Worm (Caenorhabditis elegans) whole organism, early embryonic: ENCODE results near the gene csp-2.
"Not testable (repeated sequence)": the region's sequence is repeated elsewhere in the genome, so short reads cannot be mapped to it uniquely, and the experiment has no call there.

ENCODE experiments used
- B0310.2 ChIP-seq: sonication (generic microtip); optimal IDR thresholded peaks from 2 replicates; lab custom pipeline; 2016; ENCODE audit warnings: mild to moderate bottlenecking, missing genetic modification characterization, missing compliant biosample characterization
- F13C5.2 ChIP-seq: sonication (generic microtip); optimal IDR thresholded peaks from 2 replicates; lab custom pipeline; 2017; ENCODE audit warnings: mild to moderate bottlenecking, missing genetic modification characterization, inconsistent platforms, missing compliant biosample characterization
- aly-1 ChIP-seq: sonication (generic microtip); optimal IDR thresholded peaks from 2 replicates; lab custom pipeline; 2016; ENCODE audit warnings: missing genetic modification characterization, missing compliant biosample characterization
- ama-1 ChIP-seq: fragments of 150-350 bp; optimal IDR thresholded peaks from 2 replicates; lab custom pipeline; 2014
- ceh-13 ChIP-seq: fragments of 200-800 bp; sonication (Bioruptor generic); optimal IDR thresholded peaks from 2 replicates; lab custom pipeline; 2018; ENCODE audit warnings: mild to moderate bottlenecking, missing genetic modification characterization, missing compliant biosample characterization
- ceh-36 ChIP-seq: sonication (generic microtip); optimal IDR thresholded peaks from 2 replicates; lab custom pipeline; 2016; ENCODE audit warnings: missing genetic modification characterization, inconsistent platforms, missing compliant biosample characterization
- ets-7 ChIP-seq: sonication (generic microtip); optimal IDR thresholded peaks from 2 replicates; lab custom pipeline; 2016; ENCODE audit warnings: missing genotype, missing genetic modification characterization, missing compliant biosample characterization
- flt-1 ChIP-seq: fragments of 200-800 bp; sonication (Bioruptor generic); IDR thresholded peaks from 2 replicates; pipeline ENCODE4 v1.3.6; 2022; ENCODE audit warnings: missing genetic modification characterization, missing compliant biosample characterization
- hmbx-1 ChIP-seq: sonication (generic microtip); optimal IDR thresholded peaks from 2 replicates; lab custom pipeline; 2016; ENCODE audit warnings: mild to moderate bottlenecking, missing genetic modification characterization, missing compliant biosample characterization
- hmg-4 ChIP-seq: fragments of 200-800 bp; sonication (Bioruptor generic); optimal IDR thresholded peaks from 2 replicates; lab custom pipeline; 2018; ENCODE audit warnings: mild to moderate bottlenecking, missing genetic modification characterization, missing compliant biosample characterization
- hnd-1 ChIP-seq: sonication (generic microtip); optimal IDR thresholded peaks from 2 replicates; lab custom pipeline; 2016; ENCODE audit warnings: missing genetic modification characterization, missing compliant biosample characterization
- pes-1 ChIP-seq: fragments of 200-800 bp; sonication (Bioruptor generic); IDR thresholded peaks from 2 replicates; pipeline ENCODE4 v1.3.6; 2022; ENCODE audit warnings: missing genetic modification reagents, missing genetic modification characterization, missing compliant biosample characterization
- scrt-1 ChIP-seq: fragments of 200-800 bp; sonication (Bioruptor generic); IDR thresholded peaks from 2 replicates; pipeline ENCODE4 v1.3.6; 2022; ENCODE audit warnings: missing genetic modification characterization, missing compliant biosample characterization
- sea-1 ChIP-seq: fragments of 200-800 bp; sonication (Bioruptor generic); conservative IDR thresholded peaks from 2 replicates; pipeline ENCODE4 v1.3.6; 2022; ENCODE audit warnings: missing genetic modification characterization, missing compliant biosample characterization
- tbx-11 ChIP-seq: fragments of 200-800 bp; sonication (Bioruptor generic); IDR thresholded peaks from 2 replicates; pipeline ENCODE4 v1.3.6; 2022; ENCODE audit warnings: missing genetic modification characterization, missing compliant biosample characterization
- tbx-37 ChIP-seq: fragments of 200-800 bp; sonication (Bioruptor generic); conservative IDR thresholded peaks from 2 replicates; pipeline ENCODE4 v1.3.6; 2022; ENCODE audit warnings: missing genetic modification reagents, missing genetic modification characterization, missing compliant biosample characterization
- tra-4 ChIP-seq: sonication (generic microtip); optimal IDR thresholded peaks from 2 replicates; lab custom pipeline; 2017; ENCODE audit warnings: missing genetic modification characterization, missing compliant biosample characterization

Gene csp-2

ce11 chrIV:6335908-6336307 is 28.4 kb downstream of the csp-2 start, which contains the start of gene mif-4:
Gene mif-4 (minus strand): TSS chrIV:6335994.
- no peak for TF ChIP-seq tbx-37 (GFP tag; lab: Robert Waterston, UW)
- TF ChIP-seq tbx-11 (GFP tag; lab: Robert Waterston, UW), result no peak
- no peak for TF ChIP-seq scrt-1 (GFP tag; lab: Robert Waterston, UW)
- TF ChIP-seq ets-7 (tag; lab: Kevin White, UChicago), result no peak
- no peak for TF ChIP-seq hnd-1 (tag; lab: Kevin White, UChicago)
- no peak for TF ChIP-seq ceh-13
- TF ChIP-seq ama-1, result no peak

- TF ChIP-seq hmg-4 (GFP tag; lab: Kevin White, UChicago), result no peak
- no peak for TF ChIP-seq B0310.2 (tag; lab: Kevin White, UChicago)
- no peak for TF ChIP-seq F13C5.2 (tag; lab: Kevin White, UChicago)
- no peak for TF ChIP-seq aly-1
- no peak for TF ChIP-seq ets-7 (tag; lab: Kevin White, UChicago)
- TF ChIP-seq sea-1 (GFP tag; lab: Robert Waterston, UW), result no peak
- no peak for TF ChIP-seq tbx-11 (GFP tag; lab: Robert Waterston, UW)
- no peak for TF ChIP-seq tra-4 (tag; lab: Kevin White, UChicago)
- no peak for TF ChIP-seq flt-1
- no peak for TF ChIP-seq pes-1 (GFP tag; lab: Robert Waterston, UW)
- no peak for TF ChIP-seq scrt-1 (GFP tag; lab: Robert Waterston, UW)
- no peak for TF ChIP-seq ceh-36 (tag; lab: Kevin White, UChicago)
- TF ChIP-seq hmbx-1, result no peak
- TF ChIP-seq ama-1, result no peak
- TF ChIP-seq tbx-37 (GFP tag; lab: Robert Waterston, UW), result no peak
- TF ChIP-seq ceh-13, result no peak
- TF ChIP-seq hnd-1 (tag; lab: Kevin White, UChicago), result no peak
Observed at ce11 chrIV:6336748-6337147, 29.2 kb downstream of the csp-2 start.

ce11 chrIV:6337353-6337752 is 29.8 kb downstream of the csp-2 start, which contains the start of gene ipla-6:
Gene ipla-6 (plus strand): TSS chrIV:6337653.
- no peak for TF ChIP-seq F13C5.2 (tag; lab: Kevin White, UChicago)

ce11 chrIV:6342431-6342830 is 34.9 kb downstream of the csp-2 start, which contains the start of gene Y73B6BL.288:
Gene Y73B6BL.288 (minus strand): TSS chrIV:6342531.
- no peak for TF ChIP-seq ama-1
- no peak for TF ChIP-seq tra-4 (tag; lab: Kevin White, UChicago)
- TF ChIP-seq B0310.2 (tag; lab: Kevin White, UChicago), result no peak
- TF ChIP-seq hmg-4 (GFP tag; lab: Kevin White, UChicago), result no peak
- TF ChIP-seq sea-1 (GFP tag; lab: Robert Waterston, UW), result no peak
- no peak for TF ChIP-seq ceh-36 (tag; lab: Kevin White, UChicago)
- TF ChIP-seq tbx-11 (GFP tag; lab: Robert Waterston, UW), result no peak
- TF ChIP-seq hnd-1 (tag; lab: Kevin White, UChicago), result no peak
- no peak for TF ChIP-seq hmbx-1
- TF ChIP-seq aly-1, result no peak
- TF ChIP-seq pes-1 (GFP tag; lab: Robert Waterston, UW), result no peak
- TF ChIP-seq scrt-1 (GFP tag; lab: Robert Waterston, UW), result no peak

- no peak for TF ChIP-seq flt-1
- no peak for TF ChIP-seq B0310.2 (tag; lab: Kevin White, UChicago)
- no peak for TF ChIP-seq ama-1
- no peak for TF ChIP-seq scrt-1 (GFP tag; lab: Robert Waterston, UW)
- TF ChIP-seq tbx-11 (GFP tag; lab: Robert Waterston, UW), result no peak
- TF ChIP-seq pes-1 (GFP tag; lab: Robert Waterston, UW), result no peak
- TF ChIP-seq F13C5.2 (tag; lab: Kevin White, UChicago), result no peak
Observed at ce11 chrIV:6342876-6343275, 35.3 kb downstream of the csp-2 start, which contains the start of gene Y73B6BL.14. Gene Y73B6BL.14 (minus strand): TSS chrIV:6342976.

- TF ChIP-seq tbx-37 (GFP tag; lab: Robert Waterston, UW); scrt-1 (GFP tag; lab: Robert Waterston, UW); F13C5.2 (tag; lab: Kevin White, UChicago): not testable (repeated sequence)
Observed at ce11 chrIV:6347213-6347612, 39.7 kb downstream of the csp-2 start, which contains the start of gene Y73B6BL.289. Gene Y73B6BL.289 (plus strand): TSS chrIV:6347513.

- no peak for TF ChIP-seq tbx-37 (GFP tag; lab: Robert Waterston, UW)
- TF ChIP-seq hmbx-1, result no peak
- no peak for TF ChIP-seq tra-4 (tag; lab: Kevin White, UChicago)
- no peak for TF ChIP-seq B0310.2 (tag; lab: Kevin White, UChicago)
- TF ChIP-seq scrt-1 (GFP tag; lab: Robert Waterston, UW), result no peak
- TF ChIP-seq sea-1 (GFP tag; lab: Robert Waterston, UW), result no peak
- TF ChIP-seq hmg-4 (GFP tag; lab: Kevin White, UChicago), result no peak
Observed at ce11 chrIV:6361668-6362067, 54.1 kb downstream of the csp-2 start, which contains the start of gene Y73B6BL.47. Gene Y73B6BL.47 (plus strand): TSS chrIV:6361968.

ce11 chrIV:6363604-6364003 is 56.1 kb downstream of the csp-2 start:
- no peak for TF ChIP-seq ets-7 (tag; lab: Kevin White, UChicago)
- no peak for TF ChIP-seq F13C5.2 (tag; lab: Kevin White, UChicago)
- TF ChIP-seq tbx-11 (GFP tag; lab: Robert Waterston, UW), result no peak
- no peak for TF ChIP-seq tbx-37 (GFP tag; lab: Robert Waterston, UW)
- no peak for TF ChIP-seq B0310.2 (tag; lab: Kevin White, UChicago)
- no peak for TF ChIP-seq aly-1
- no peak for TF ChIP-seq ceh-36 (tag; lab: Kevin White, UChicago)
- TF ChIP-seq ama-1, result no peak
- no peak for TF ChIP-seq pes-1 (GFP tag; lab: Robert Waterston, UW)
- TF ChIP-seq hmbx-1, result no peak
- TF ChIP-seq ceh-13, result no peak
- TF ChIP-seq tra-4 (tag; lab: Kevin White, UChicago), result no peak
- TF ChIP-seq hnd-1 (tag; lab: Kevin White, UChicago), result no peak
- no peak for TF ChIP-seq flt-1
- no peak for TF ChIP-seq sea-1 (GFP tag; lab: Robert Waterston, UW)
- TF ChIP-seq hmg-4 (GFP tag; lab: Kevin White, UChicago), result no peak
- TF ChIP-seq scrt-1 (GFP tag; lab: Robert Waterston, UW), result no peak
